Worm (Caenorhabditis elegans) whole organism, L4 larva: Measurements from ENCODE around the gene F09E5.16.

Source experiments
- F26F4.8 ChIP-seq: fragments of 200-800 bp; sonication (Bioruptor generic); conservative IDR thresholded peaks from 2 replicates; pipeline ENCODE4 v1.3.6; 2022; ENCODE audit warnings: missing genetic modification characterization, missing compliant biosample characterization
- F37D6.2 ChIP-seq: sonication (generic microtip); optimal IDR thresholded peaks from 2 replicates; lab custom pipeline; 2016; ENCODE audit warnings: mild to moderate bottlenecking, missing genetic modification characterization, missing compliant biosample characterization
- F44E2.7 ChIP-seq: fragments of 200-800 bp; sonication (Bioruptor generic); IDR thresholded peaks from 2 replicates; pipeline ENCODE4 v2.1.2; 2022; ENCODE audit warnings: missing genetic modification characterization, missing compliant biosample characterization
- F49E8.2 ChIP-seq: sonication (generic microtip); optimal IDR thresholded peaks from 2 replicates; lab custom pipeline; 2016; ENCODE audit warnings: missing compliant biosample characterization, mild to moderate bottlenecking, missing genetic modification characterization, borderline replicate concordance
- T20F7.1 ChIP-seq: fragments of 200-800 bp; sonication (Bioruptor generic); optimal IDR thresholded peaks from 2 replicates; lab custom pipeline; 2018; ENCODE audit warnings: mild to moderate bottlenecking, missing genetic modification characterization, missing compliant biosample characterization
- Y105C5A.15 ChIP-seq: fragments of 200-800 bp; sonication (Bioruptor generic); IDR thresholded peaks from 2 replicates; pipeline ENCODE4 v1.3.6; 2022; ENCODE audit warnings: missing genetic modification characterization, missing compliant biosample characterization
- Y48G9A.11 ChIP-seq: fragments of 200-800 bp; sonication (Bioruptor generic); IDR thresholded peaks from 2 replicates; pipeline ENCODE4 v1.3.6; 2022; ENCODE audit warnings: missing genetic modification reagents, missing genetic modification characterization, missing compliant biosample characterization
- Y5F2A.4 ChIP-seq: fragments of 200-800 bp; sonication (Bioruptor generic); optimal IDR thresholded peaks from 2 replicates; lab custom pipeline; 2018; ENCODE audit warnings: mild to moderate bottlenecking, missing genetic modification characterization, missing compliant biosample characterization
- ZK337.2 ChIP-seq: fragments of 200-800 bp; sonication (Bioruptor generic); IDR thresholded peaks from 2 replicates; pipeline ENCODE4 v1.3.6; 2022; ENCODE audit warnings: missing genetic modification reagents, missing genetic modification characterization, missing compliant biosample characterization
- aha-1 ChIP-seq: fragments of 150-350 bp; peaks from one replicate; lab custom pipeline; 2014; ENCODE audit warnings: missing biosample characterization, missing genetic modification characterization
- ceh-32 ChIP-seq: sonication (generic microtip); optimal IDR thresholded peaks from 2 replicates; lab custom pipeline; 2016; ENCODE audit warnings: mild to moderate bottlenecking, missing genetic modification characterization, missing compliant biosample characterization; ENCODE audit not compliant: poor library complexity
- ceh-44 ChIP-seq: fragments of 200-800 bp; sonication (Bioruptor generic); IDR thresholded peaks from 2 replicates; pipeline ENCODE4 v1.3.6; 2022; ENCODE audit warnings: missing genetic modification reagents, missing genetic modification characterization, missing compliant biosample characterization
- ceh-82 ChIP-seq: sonication (generic microtip); optimal IDR thresholded peaks from 2 replicates; lab custom pipeline; 2017; ENCODE audit warnings: missing biosample characterization, missing genetic modification characterization
- ces-1 ChIP-seq: fragments of 150-350 bp; sonication (generic microtip); optimal IDR thresholded peaks from 4 replicates; lab custom pipeline; 2014; ENCODE audit warnings: missing biosample characterization, missing genetic modification reagents, missing genetic modification characterization
- daf-19 ChIP-seq: fragments of 200-800 bp; sonication (Bioruptor generic); conservative IDR thresholded peaks from 2 replicates; pipeline ENCODE4 v1.3.6; 2022; ENCODE audit warnings: missing genetic modification characterization, missing compliant biosample characterization
- dmd-6 ChIP-seq: fragments of 200-800 bp; sonication (Bioruptor generic); IDR thresholded peaks from 2 replicates; pipeline ENCODE4 v1.3.6; 2022; ENCODE audit warnings: missing genetic modification reagents, missing genetic modification characterization, missing compliant biosample characterization
- dmd-8 ChIP-seq: fragments of 200-800 bp; sonication (Bioruptor generic); IDR thresholded peaks from 2 replicates; pipeline ENCODE4 v1.3.6; 2022; ENCODE audit warnings: missing genetic modification characterization, missing compliant biosample characterization
- dpl-1 ChIP-seq: fragments of 150-350 bp; optimal IDR thresholded peaks from 2 replicates; lab custom pipeline; 2014; ENCODE audit warnings: missing biosample characterization, missing genetic modification reagents, missing genetic modification characterization
- gei-8 ChIP-seq: fragments of 200-800 bp; sonication (Bioruptor generic); optimal IDR thresholded peaks from 2 replicates; lab custom pipeline; 2018; ENCODE audit warnings: mild to moderate bottlenecking, missing genetic modification characterization, missing compliant biosample characterization
- lin-15B ChIP-seq: fragments of 150-350 bp; sonication (generic microtip); optimal IDR thresholded peaks from 3 replicates; lab custom pipeline; 2014; ENCODE audit warnings: missing biosample characterization, missing genetic modification characterization
- lin-29 ChIP-seq: fragments of 200-800 bp; sonication (Bioruptor generic); IDR thresholded peaks from 2 replicates; pipeline ENCODE4 v1.3.6; 2022; ENCODE audit warnings: missing genetic modification reagents, missing genetic modification characterization, missing compliant biosample characterization
- lin-38 ChIP-seq: fragments of 200-800 bp; sonication (Bioruptor generic); IDR thresholded peaks from 2 replicates; pipeline ENCODE4 v1.3.6; 2022; ENCODE audit warnings: missing genetic modification reagents, missing genetic modification characterization, missing compliant biosample characterization
- lir-3 ChIP-seq: sonication (generic microtip); optimal IDR thresholded peaks from 2 replicates; lab custom pipeline; 2016; ENCODE audit warnings: mild to moderate bottlenecking, missing genetic modification characterization, missing compliant biosample characterization
- madf-9 ChIP-seq: fragments of 200-800 bp; sonication (Bioruptor generic); conservative IDR thresholded peaks from 2 replicates; pipeline ENCODE4 v1.3.6; 2022; ENCODE audit warnings: missing genetic modification reagents, missing genetic modification characterization, missing compliant biosample characterization
- mep-1 ChIP-seq: fragments of 150-350 bp; sonication (generic microtip); optimal IDR thresholded peaks from 3 replicates; lab custom pipeline; 2014; ENCODE audit warnings: missing biosample characterization, missing genetic modification characterization
- mxl-3 ChIP-seq: fragments of 200-800 bp; sonication (Bioruptor generic); optimal IDR thresholded peaks from 2 replicates; lab custom pipeline; 2018; ENCODE audit warnings: mild to moderate bottlenecking, missing genetic modification characterization, missing compliant biosample characterization
- nhr-102 ChIP-seq: sonication (generic microtip); optimal IDR thresholded peaks from 2 replicates; lab custom pipeline; 2016; ENCODE audit warnings: mild to moderate bottlenecking, missing genetic modification characterization, moderate library complexity, missing compliant biosample characterization
- nhr-11 ChIP-seq: fragments of 150-350 bp; optimal IDR thresholded peaks from 2 replicates; lab custom pipeline; 2014; ENCODE audit warnings: missing biosample characterization, missing genetic modification characterization
- nhr-25 ChIP-seq: sonication (generic microtip); optimal IDR thresholded peaks from 2 replicates; lab custom pipeline; 2017; ENCODE audit warnings: missing genetic modification characterization, mild to moderate bottlenecking, missing compliant biosample characterization, antibody characterized with exemption, moderate library complexity, borderline replicate concordance; ENCODE audit not compliant: insufficient read depth
- nhr-48 ChIP-seq: sonication (generic microtip); optimal IDR thresholded peaks from 2 replicates; lab custom pipeline; 2016; ENCODE audit warnings: mild to moderate bottlenecking, missing genetic modification characterization, missing compliant biosample characterization
- nhr-6 ChIP-seq: fragments of 150-350 bp; optimal IDR thresholded peaks from 2 replicates; lab custom pipeline; 2014; ENCODE audit warnings: missing biosample characterization, missing genetic modification characterization
- nhr-77 ChIP-seq: fragments of 150-350 bp; optimal IDR thresholded peaks from 2 replicates; lab custom pipeline; 2014; ENCODE audit warnings: missing biosample characterization, missing genetic modification characterization
- pha-4 ChIP-seq, 2 experiments: fragments of 150-350 bp in 1 of 2; fragments of 200-800 bp in 1 of 2; sonication (Bioruptor generic) in 1 of 2; IDR thresholded peaks in 1 of 2; optimal IDR thresholded peaks in 1 of 2; 2 replicates each; pipeline versions ENCODE4 v1.3.6 to Lab custom; 2014 to 2022; ENCODE audit warnings: missing genetic modification characterization in 2 of 2, missing genetic modification reagents in 2 of 2, missing biosample characterization in 1 of 2, missing compliant biosample characterization in 1 of 2
- php-3 ChIP-seq: fragments of 200-800 bp; sonication (Bioruptor generic); IDR thresholded peaks from 2 replicates; pipeline ENCODE4 v1.3.6; 2022; ENCODE audit warnings: missing genetic modification reagents, missing genetic modification characterization, missing compliant biosample characterization
- rbr-2 ChIP-seq: sonication (generic microtip); optimal IDR thresholded peaks from 2 replicates; lab custom pipeline; 2016; ENCODE audit warnings: missing genotype, missing genetic modification characterization, missing compliant biosample characterization
- set-16 ChIP-seq: fragments of 200-800 bp; sonication (Bioruptor generic); IDR thresholded peaks from 2 replicates; pipeline ENCODE4 v1.3.6; 2022; ENCODE audit warnings: missing genetic modification reagents, missing genetic modification characterization, missing compliant biosample characterization
- snpc-1.2 ChIP-seq: fragments of 200-800 bp; sonication (Bioruptor generic); IDR thresholded peaks from 2 replicates; pipeline ENCODE4 v1.3.6; 2022; ENCODE audit warnings: missing genetic modification reagents, missing genetic modification characterization, missing compliant biosample characterization
- spr-1 ChIP-seq: sonication (generic microtip); optimal IDR thresholded peaks from 2 replicates; lab custom pipeline; 2016; ENCODE audit warnings: mild to moderate bottlenecking, missing genetic modification characterization, missing compliant biosample characterization
- tag-97 ChIP-seq: fragments of 200-800 bp; sonication (Bioruptor generic); IDR thresholded peaks from 2 replicates; pipeline ENCODE4 v1.3.6; 2022; ENCODE audit warnings: missing genetic modification characterization, missing compliant biosample characterization
- tra-1 ChIP-seq: fragments of 200-800 bp; sonication (Bioruptor generic); IDR thresholded peaks from 2 replicates; pipeline ENCODE4 v1.3.6; 2022; ENCODE audit warnings: missing genetic modification reagents, missing genetic modification characterization, missing compliant biosample characterization
- unc-39 ChIP-seq: sonication (generic microtip); optimal IDR thresholded peaks from 2 replicates; lab custom pipeline; 2017; ENCODE audit warnings: missing biosample characterization, missing genetic modification characterization
- zfp-2 ChIP-seq: sonication (generic microtip); optimal IDR thresholded peaks from 2 replicates; lab custom pipeline; 2016; ENCODE audit warnings: mild to moderate bottlenecking, missing genetic modification characterization, missing compliant biosample characterization
- zip-11 ChIP-seq: fragments of 200-800 bp; sonication (Bioruptor generic); IDR thresholded peaks from 2 replicates; pipeline ENCODE4 v1.3.6; 2022; ENCODE audit warnings: missing genetic modification characterization, missing compliant biosample characterization
- zip-2 ChIP-seq: fragments of 150-350 bp; optimal IDR thresholded peaks from 2 replicates; lab custom pipeline; 2014; ENCODE audit warnings: missing biosample characterization, missing genetic modification characterization
- ztf-7 ChIP-seq: fragments of 150-350 bp; optimal IDR thresholded peaks from 2 replicates; lab custom pipeline; 2014; ENCODE audit warnings: missing biosample characterization, missing genetic modification characterization

F09E5.16 gene

ce11 chrII:5395594-5395993 is 30.0 kb upstream of the F09E5.16 start, which contains the start of gene pink-1:
Gene pink-1 (minus strand): TSS chrII:5395694.
- TF ChIP-seq lin-38 (GFP tag; lab: Robert Waterston, UW), result 0 out of 2 replicates have a peak, but pooled peaks have one; percentile 17
- TF ChIP-seq dmd-8, result no peak
- TF ChIP-seq F44E2.7 (GFP tag; lab: Robert Waterston, UW), result no peak
- TF ChIP-seq ztf-7, result no peak

DNA sequence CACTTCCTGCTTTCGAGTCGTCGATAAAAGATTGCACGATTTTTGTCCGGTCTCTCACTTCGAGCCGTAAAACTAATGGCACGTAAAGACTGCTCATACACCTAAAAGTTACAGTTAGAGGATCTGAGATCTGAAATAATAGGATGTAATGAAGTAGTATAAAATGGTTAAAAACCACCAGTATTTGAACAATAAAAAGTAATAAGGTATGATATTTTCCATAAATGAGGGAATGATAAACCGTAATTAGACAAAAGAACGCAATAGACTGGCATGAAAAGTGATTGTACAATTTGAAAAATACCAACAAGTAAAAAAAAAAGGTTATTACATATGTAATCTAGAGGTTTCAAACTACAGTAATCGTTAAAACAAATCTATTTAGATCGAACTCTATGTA is 27.5 kb upstream of the F09E5.16 start, which contains the start of gene brap-2:
brap-2 (minus strand) TSS at position 101 of the 400 bp plus-strand sequence.
- TF ChIP-seq rbr-2 (no peak), F37D6.2 (no peak), mxl-3 (no peak), aha-1 (tag; lab: Kevin White, UChicago) (peak; percentile 11)

DNA sequence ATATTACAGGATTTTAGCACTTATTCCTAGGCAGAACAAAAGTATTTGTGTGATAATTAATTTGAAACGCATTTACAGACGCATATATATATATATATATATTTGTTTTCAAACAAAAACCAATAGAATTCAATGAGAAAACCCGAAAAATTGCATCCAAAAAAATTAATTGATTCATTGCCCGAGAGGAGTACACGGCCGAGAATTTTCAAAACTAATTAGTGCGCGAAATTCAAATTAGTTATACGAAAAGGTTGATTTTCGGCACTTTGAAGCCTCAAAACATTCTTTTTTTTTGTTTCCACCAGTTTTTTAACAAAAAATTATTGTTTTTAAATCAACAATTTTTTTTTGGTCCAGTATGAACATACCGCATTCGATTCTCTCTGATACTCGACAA is 25.9 kb upstream of the F09E5.16 start:
- TF ChIP-seq dpl-1 (GFP tag; lab: Kevin White, UChicago), result peak; percentile 55
- TF ChIP-seq ceh-44, result no peak
- TF ChIP-seq, all 104 proteins: peak for 1

DNA sequence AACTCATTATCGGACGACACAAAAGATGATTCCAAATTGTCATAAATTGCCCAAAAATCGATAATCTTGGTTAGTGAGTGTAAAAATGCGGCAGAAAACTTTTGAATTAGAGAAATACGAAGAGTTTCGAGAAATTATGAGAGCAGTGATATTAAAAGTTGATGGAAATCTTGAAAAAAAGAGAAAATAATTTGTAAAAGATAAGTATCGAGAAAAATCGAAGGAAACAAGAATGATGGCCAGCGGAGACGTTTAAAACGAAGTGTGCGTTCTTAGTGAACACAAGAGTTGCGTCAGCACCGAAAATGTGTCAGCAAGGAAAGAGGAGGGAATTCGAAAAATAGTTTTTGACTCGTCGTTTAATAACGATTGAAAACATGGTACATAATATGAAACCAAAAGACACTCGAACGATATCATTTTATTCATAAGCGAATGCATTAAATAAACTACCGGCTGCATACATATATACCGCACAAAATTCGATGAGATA is 24.3 kb upstream of the F09E5.16 start, which contains the start of gene ndx-6:
ndx-6 (minus strand) TSS at position 51 of the 493 bp plus-strand sequence.
- TF ChIP-seq Y48G9A.11 (no peak), F49E8.2 (tag; lab: Kevin White, UChicago) (no peak), set-16 (GFP tag; lab: Robert Waterston, UW) (no peak), ceh-32 (tag; lab: Kevin White, UChicago) (no peak), ces-1 (GFP tag; lab: Kevin White, UChicago) (no peak), Y105C5A.15 (no peak), php-3 (GFP tag; lab: Robert Waterston, UW) (no peak), lir-3 (no peak), ceh-82 (tag; lab: Kevin White, UChicago) (no peak), nhr-102 (peak; percentile 74), T20F7.1 (GFP tag; lab: Kevin White, UChicago) (peak; percentile 83), pha-4 (GFP tag; IDR thresholded peaks at IDR 0.05; lab: Robert Waterston, UW) (no peak; the same call in 1 of the 2 replicates), pha-4 (tag; optimal IDR thresholded peaks at IDR 0.05; lab: Kevin White, UChicago) (peak; percentile 64), nhr-25 (tag; lab: Kevin White, UChicago) (peak; percentile 76), Y5F2A.4 (no peak), F44E2.7 (GFP tag; lab: Robert Waterston, UW) (no peak), snpc-1.2 (GFP tag; lab: Robert Waterston, UW) (no peak), nhr-6 (tag; lab: Kevin White, UChicago) (peak; percentile 61), ZK337.2 (GFP tag; lab: Robert Waterston, UW) (no peak), lin-15B (peak; percentile 22), ztf-7 (peak; percentile 43), madf-9 (GFP tag; lab: Robert Waterston, UW) (peak; percentile 35; the same call in 1 of the 2 replicates), zip-11 (GFP tag; lab: Robert Waterston, UW) (no peak), nhr-11 (tag; lab: Kevin White, UChicago) (peak; percentile 71), nhr-77 (tag; lab: Kevin White, UChicago) (peak; percentile 88), F26F4.8 (no peak), zip-2 (tag; lab: Kevin White, UChicago) (no peak), dmd-6 (GFP tag; lab: Robert Waterston, UW) (peak; percentile 61), dmd-8 (no peak), mep-1 (tag; lab: Kevin White, UChicago) (peak; percentile 86), tag-97 (no peak), mxl-3 (peak; percentile 57), spr-1 (peak; percentile 66), unc-39 (no peak), tra-1 (no peak), zfp-2 (tag; lab: Kevin White, UChicago) (no peak), daf-19 (GFP tag; lab: Robert Waterston, UW) (peak; percentile 53; the same call in 1 of the 2 replicates), nhr-48 (tag; lab: Kevin White, UChicago) (peak; percentile 67), lin-29 (GFP tag; lab: Robert Waterston, UW) (0 out of 2 replicates have a peak, but pooled peaks have one; percentile 32), gei-8 (no peak)
